Worm (Caenorhabditis elegans) whole organism, mixed stage, embryonic: ENCODE data around the gene T27A1.2.
A peak's percentile ranks its signal among the peaks of the same experiment; 100 is the strongest.

Experiments used
- ces-1 ChIP-seq: fragments of 150-350 bp; optimal IDR thresholded peaks from 2 replicates; lab custom pipeline; 2014; ENCODE audit warnings: missing biosample characterization, missing genetic modification reagents, missing genetic modification characterization
- hlh-1 ChIP-seq: fragments of 150-350 bp; optimal IDR thresholded peaks from 2 replicates; lab custom pipeline; 2014; ENCODE audit warnings: missing biosample characterization, missing genetic modification reagents, missing genetic modification characterization
- lsy-2 ChIP-seq: fragments of 150-350 bp; optimal IDR thresholded peaks from 2 replicates; lab custom pipeline; 2014; ENCODE audit warnings: missing biosample characterization, missing genetic modification characterization
- pha-4 ChIP-seq: fragments of 150-350 bp; optimal IDR thresholded peaks from 2 replicates; lab custom pipeline; 2018; ENCODE audit warnings: missing biosample characterization, missing genetic modification reagents, missing genetic modification characterization

Gene T27A1.2

ce11 chrII:484328-484916, 52.3 kb downstream of the T27A1.2 start, which contains the start of the genes gldi-1 and prp-21:
Gene gldi-1 (minus strand): TSS chrII:484378.
Gene prp-21 (plus strand): TSS chrII:484866.
- TF ChIP-seq pha-4 (tag; lab: Kevin White, UChicago) (no peak), ces-1 (GFP tag; lab: Kevin White, UChicago) (peak; percentile 92), lsy-2 (tag; lab: Kevin White, UChicago) (peak; percentile 10), hlh-1 (tag; lab: Kevin White, UChicago) (no peak)
